Worm (Caenorhabditis elegans): ENCODE results near the gene F22B7.9.

The F22B7.9 gene

DNA sequence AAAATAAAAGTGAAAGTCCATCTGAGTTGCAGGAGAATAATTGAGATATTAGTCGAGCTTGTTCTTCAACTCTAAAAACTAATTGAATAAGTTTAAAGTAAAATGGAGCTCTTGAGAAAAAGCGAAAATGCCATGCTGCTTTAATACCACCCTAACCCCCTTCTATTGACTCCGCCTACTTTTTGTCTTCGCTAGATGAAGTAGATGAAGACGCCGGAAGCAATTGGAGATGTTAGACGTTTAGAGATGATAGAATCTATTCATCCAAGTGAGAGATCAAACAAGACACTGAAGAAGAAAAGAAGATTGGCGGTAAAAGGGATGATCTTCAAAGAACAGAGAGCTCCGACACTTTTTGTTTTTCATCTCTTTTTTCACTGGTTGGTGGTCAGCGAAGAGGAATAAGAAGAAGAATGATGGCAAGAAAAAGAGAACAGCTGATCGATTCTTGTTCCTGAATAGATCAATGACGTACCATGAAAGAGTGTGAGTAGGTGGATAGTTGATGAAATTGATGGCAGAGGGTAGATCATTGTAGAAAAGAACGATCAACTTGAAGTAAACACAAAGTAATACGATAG, 765 bp upstream of the F22B7.9 start:
- TF ChIP-seq hlh-6 (tag; optimal IDR thresholded peaks at IDR 0.05): no peak
- no peak for TF ChIP-seq F13H6.1 (tag; optimal IDR thresholded peaks at IDR 0.05)

DNA sequence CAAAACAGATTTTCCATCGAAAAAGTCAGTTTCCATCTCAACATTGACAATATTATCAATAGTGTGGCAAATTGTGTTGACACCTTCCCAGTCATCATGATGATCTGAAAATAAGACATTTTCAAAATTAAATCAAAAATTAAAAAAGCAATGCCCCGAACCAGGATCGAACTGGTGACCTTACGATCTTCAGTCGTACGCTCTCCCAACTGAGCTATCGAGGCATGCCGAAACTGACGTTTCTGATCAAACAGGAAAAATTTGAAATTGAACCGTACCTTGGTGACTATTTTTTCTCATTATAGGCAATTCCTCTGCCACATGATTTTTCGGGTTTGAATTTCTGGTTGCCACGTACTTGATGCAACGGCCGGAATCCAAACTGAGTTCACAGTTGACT, 268 bp downstream of the F22B7.9 start:
- TF ChIP-seq ceh-48 (tag; optimal IDR thresholded peaks at IDR 0.05) (no peak), nhr-232 (tag; optimal IDR thresholded peaks at IDR 0.05) (no peak), ceh-9 (tag; optimal IDR thresholded peaks at IDR 0.05) (no peak), nfya-1 (tag; optimal IDR thresholded peaks at IDR 0.05) (no peak), C38D4.7 (GFP tag; optimal IDR thresholded peaks at IDR 0.05) (no peak), unc-55 (GFP tag; optimal IDR thresholded peaks at IDR 0.05) (no peak), madf-2 (tag; optimal IDR thresholded peaks at IDR 0.05) (no peak), ahr-1 (tag; optimal IDR thresholded peaks at IDR 0.05) (no peak), elt-4 (tag; optimal IDR thresholded peaks at IDR 0.05) (no peak), ceh-34 (tag; optimal IDR thresholded peaks at IDR 0.05) (no peak), unc-42 (tag; optimal IDR thresholded peaks at IDR 0.05) (no peak), pag-3 (tag; optimal IDR thresholded peaks at IDR 0.05; ENCODE audit: borderline replicate concordance) (no peak), K02D7.2 (tag; optimal IDR thresholded peaks at IDR 0.05) (no peak), tbx-2 (tag; optimal IDR thresholded peaks at IDR 0.05) (no peak), hlh-6 (tag; optimal IDR thresholded peaks at IDR 0.05) (no peak)

DNA sequence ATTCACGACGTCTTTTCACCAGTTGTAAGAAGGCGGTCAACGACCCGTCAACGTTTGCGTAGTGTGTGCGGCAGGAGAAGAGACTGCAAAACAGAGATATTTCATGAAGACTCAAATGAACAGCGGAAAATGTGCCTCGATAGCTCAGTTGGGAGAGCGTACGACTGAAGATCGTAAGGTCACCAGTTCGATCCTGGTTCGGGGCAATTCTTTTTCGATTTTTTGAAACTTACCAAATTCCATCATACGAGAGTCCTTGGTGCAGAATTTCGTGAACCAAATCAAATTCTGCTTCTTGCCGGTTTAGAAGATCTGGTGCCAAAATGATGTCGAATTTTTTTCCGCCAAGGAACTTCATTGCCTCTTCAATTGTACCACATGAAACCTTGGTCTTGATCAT, 803 bp downstream of the F22B7.9 start:
- TF ChIP-seq nhr-11 (tag; optimal IDR thresholded peaks at IDR 0.05): no peak
- TF ChIP-seq hlh-15 (tag; optimal IDR thresholded peaks at IDR 0.05): no peak
- TF ChIP-seq ama-1 (optimal IDR thresholded peaks at IDR 0.05): no peak
- no peak for TF ChIP-seq tbx-2 (tag; optimal IDR thresholded peaks at IDR 0.05)
- TF ChIP-seq ref-2 (tag; optimal IDR thresholded peaks at IDR 0.05): no peak
- no peak for TF ChIP-seq pha-4 (tag; optimal IDR thresholded peaks at IDR 0.05)
- no peak for TF ChIP-seq elt-4 (tag; optimal IDR thresholded peaks at IDR 0.05)
- TF ChIP-seq sox-2 (GFP tag; IDR thresholded peaks at IDR 0.05): no peak; the same call in 1 of the 2 replicates
- peak; percentile 23 for TF ChIP-seq dve-1 (tag; optimal IDR thresholded peaks at IDR 0.05)
- no peak for TF ChIP-seq pag-3 (tag; optimal IDR thresholded peaks at IDR 0.05; ENCODE audit: borderline replicate concordance)
- TF ChIP-seq lin-11 (tag; optimal IDR thresholded peaks at IDR 0.05): peak; percentile 12
- no peak for TF ChIP-seq unc-86 (tag; optimal IDR thresholded peaks at IDR 0.05)
- TF ChIP-seq pha-2 (tag; optimal IDR thresholded peaks at IDR 0.05): no peak
- no peak for TF ChIP-seq ceh-19 (GFP tag; optimal IDR thresholded peaks at IDR 0.05)
- no peak for TF ChIP-seq tbx-7 (tag; optimal IDR thresholded peaks at IDR 0.05)
- TF ChIP-seq ceh-48 (tag; optimal IDR thresholded peaks at IDR 0.05): no peak
- TF ChIP-seq che-1 (tag; optimal IDR thresholded peaks at IDR 0.05): peak; percentile 45
- no peak for TF ChIP-seq ceh-22 (tag; optimal IDR thresholded peaks at IDR 0.05)
- TF ChIP-seq pros-1 (tag; optimal IDR thresholded peaks at IDR 0.05): no peak
- peak; percentile 25 for TF ChIP-seq elt-2 (tag; optimal IDR thresholded peaks at IDR 0.05)
- peak; percentile 5 for TF ChIP-seq ceh-14 (tag; optimal IDR thresholded peaks at IDR 0.05)
- TF ChIP-seq npax-4 (tag; optimal IDR thresholded peaks at IDR 0.05): no peak
- no peak for TF ChIP-seq ceh-9 (tag; optimal IDR thresholded peaks at IDR 0.05)
- no peak for TF ChIP-seq ceh-30 (tag; optimal IDR thresholded peaks at IDR 0.05)
- TF ChIP-seq T23F11.4 (GFP tag; optimal IDR thresholded peaks at IDR 0.05): no peak
- no peak for TF ChIP-seq lim-6 (tag; optimal IDR thresholded peaks at IDR 0.05)
- TF ChIP-seq fkh-6 (tag; optimal IDR thresholded peaks at IDR 0.05): peak; percentile 12
- TF ChIP-seq ahr-1 (tag; optimal IDR thresholded peaks at IDR 0.05): no peak
- no peak for TF ChIP-seq pqm-1 (tag; optimal IDR thresholded peaks at IDR 0.05)
- no peak for TF ChIP-seq K09A11.1 (tag; optimal IDR thresholded peaks at IDR 0.05; ENCODE audit: insufficient read depth)
- TF ChIP-seq ttx-3 (tag; optimal IDR thresholded peaks at IDR 0.05): no peak
- no peak for TF ChIP-seq odd-2 (tag; optimal IDR thresholded peaks at IDR 0.05)
- TF ChIP-seq pat-9 (tag; optimal IDR thresholded peaks at IDR 0.05): peak; percentile 8
- TF ChIP-seq ceh-6 (GFP tag; optimal IDR thresholded peaks at IDR 0.05): peak; percentile 54
- TF ChIP-seq gmeb-2 (tag; optimal IDR thresholded peaks at IDR 0.05): peak; percentile 53
- TF ChIP-seq hlh-6 (tag; optimal IDR thresholded peaks at IDR 0.05): no peak
- TF ChIP-seq sox-4 (tag; optimal IDR thresholded peaks at IDR 0.05): peak; percentile 21
- TF ChIP-seq ceh-24 (tag; optimal IDR thresholded peaks at IDR 0.05): no peak
- TF ChIP-seq hlh-30 (tag; optimal IDR thresholded peaks at IDR 0.05; ENCODE audit: insufficient read depth): no peak
- peak; percentile 8 for TF ChIP-seq sdc-2 (tag; optimal IDR thresholded peaks at IDR 0.05)

Data from whole organism, late embryonic.